Worm (Caenorhabditis elegans): ENCODE data around the gene F54B3.1.

DNA sequence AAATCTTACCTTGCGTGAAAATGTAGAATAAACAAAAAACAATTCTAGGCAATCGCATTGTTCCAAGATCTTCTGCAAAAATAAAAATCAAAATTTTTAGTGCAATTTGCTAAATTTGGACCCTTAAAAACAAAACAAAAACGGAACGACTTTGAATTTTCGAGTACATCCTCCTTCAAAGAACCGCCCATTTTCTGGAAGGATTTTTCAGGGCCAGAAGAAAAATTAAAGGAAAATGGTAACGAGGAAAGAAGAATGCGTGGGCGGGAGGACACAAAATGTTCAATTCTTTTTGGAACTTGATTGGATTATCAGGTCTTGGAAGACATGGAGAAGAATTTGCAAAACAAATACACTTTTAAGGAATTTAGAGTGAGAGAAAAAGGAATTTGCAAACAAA is 20.0 kb downstream of the F54B3.1 start, which contains the start of gene F54B3.4:
- no peak for TF ChIP-seq isw-1 (GFP tag; IDR thresholded peaks at IDR 0.05)
- TF ChIP-seq lin-39 (tag; optimal IDR thresholded peaks at IDR 0.05), result no peak
- no peak for TF ChIP-seq nhr-28 (tag; optimal IDR thresholded peaks at IDR 0.05)
- TF ChIP-seq lsy-2 (tag; optimal IDR thresholded peaks at IDR 0.05), result no peak
- TF ChIP-seq blmp-1 (tag; optimal IDR thresholded peaks at IDR 0.05), result no peak
- no peak for TF ChIP-seq nhr-47 (tag; optimal IDR thresholded peaks at IDR 0.05)
